Fruit fly (Drosophila melanogaster): ENCODE measurements around the gene CG34260.

The CG34260 gene

dm6 chr3L:20758583-20758982 is 44.7 kb downstream of the CG34260 start, which contains the start of gene CG43251:
TSS of gene CG43251 (plus strand) at chr3L:20758883.
- no peak for TF ChIP-seq CG7101 (tag; optimal IDR thresholded peaks at IDR 0.05)
- no peak for TF ChIP-seq bab1 (GFP tag; optimal IDR thresholded peaks at IDR 0.05)
- no peak for TF ChIP-seq CG33017 (tag; optimal IDR thresholded peaks at IDR 0.05)
- TF ChIP-seq CG5204 (GFP tag; optimal IDR thresholded peaks at IDR 0.05): no peak
- TF ChIP-seq kay (GFP tag; ENCODE audit: borderline replicate concordance): no peak
- no peak for TF ChIP-seq tj (GFP tag; optimal IDR thresholded peaks at IDR 0.05)
- no peak for TF ChIP-seq pad (GFP tag; optimal IDR thresholded peaks at IDR 0.05)
- TF ChIP-seq Mnt (GFP tag; optimal IDR thresholded peaks at IDR 0.05): no peak
- no peak for TF ChIP-seq cnc (optimal IDR thresholded peaks at IDR 0.05)

- peak; percentile 78 for TF ChIP-seq tj (GFP tag; optimal IDR thresholded peaks at IDR 0.05)
- no peak for TF ChIP-seq ovo (GFP tag; optimal IDR thresholded peaks at IDR 0.05)
- TF ChIP-seq Mnt (GFP tag; optimal IDR thresholded peaks at IDR 0.05): no peak
These were observed 47.6 kb downstream of the CG34260 start for dm6 chr3L:20761482-20761881.

All from whole organism, adult.